Worm (Caenorhabditis elegans) whole organism, L3 larva: ENCODE results near the gene W09H1.4.
A peak's percentile ranks its signal among the peaks of the same experiment; 100 is the strongest.

ENCODE experiments used
- R02D3.7 ChIP-seq: fragments of 150-350 bp; optimal IDR thresholded peaks from 2 replicates; lab custom pipeline; 2014; ENCODE audit warnings: missing biosample characterization, missing genetic modification characterization
- ZK546.5 ChIP-seq: sonication (generic microtip); optimal IDR thresholded peaks from 2 replicates; lab custom pipeline; 2017; ENCODE audit warnings: missing biosample characterization, missing genetic modification characterization
- aly-2 ChIP-seq: fragments of 150-350 bp; optimal IDR thresholded peaks from 2 replicates; lab custom pipeline; 2014; ENCODE audit warnings: missing biosample characterization, missing genetic modification characterization
- ama-1 ChIP-seq: fragments of 150-350 bp; optimal IDR thresholded peaks from 2 replicates; lab custom pipeline; 2018
- ceh-16 ChIP-seq: sonication (generic microtip); optimal IDR thresholded peaks from 2 replicates; lab custom pipeline; 2017; ENCODE audit warnings: missing biosample characterization, missing genetic modification characterization
- ceh-28 ChIP-seq: fragments of 150-350 bp; optimal IDR thresholded peaks from 2 replicates; lab custom pipeline; 2014; ENCODE audit warnings: missing biosample characterization, missing genetic modification reagents, missing genetic modification characterization
- ceh-82 ChIP-seq: fragments of 150-350 bp; optimal IDR thresholded peaks from 2 replicates; lab custom pipeline; 2014; ENCODE audit warnings: missing biosample characterization, missing genetic modification characterization
- ceh-9 ChIP-seq: sonication (generic microtip); optimal IDR thresholded peaks from 2 replicates; lab custom pipeline; 2018; ENCODE audit warnings: missing biosample characterization, missing genetic modification characterization
- daf-12 ChIP-seq: fragments of 150-350 bp; optimal IDR thresholded peaks from 2 replicates; lab custom pipeline; 2014; ENCODE audit warnings: missing biosample characterization, missing genetic modification reagents, missing genetic modification characterization
- egl-27 ChIP-seq: sonication (generic microtip); optimal IDR thresholded peaks from 4 replicates; lab custom pipeline; 2017; ENCODE audit warnings: missing biosample characterization, missing genetic modification reagents, missing genetic modification characterization
- egl-5 ChIP-seq: fragments of 150-350 bp; optimal IDR thresholded peaks from 2 replicates; lab custom pipeline; 2017; ENCODE audit warnings: missing biosample characterization, missing genetic modification reagents, missing genetic modification characterization, inconsistent platforms
- elt-1 ChIP-seq: fragments of 150-350 bp; optimal IDR thresholded peaks from 2 replicates; lab custom pipeline; 2014; ENCODE audit warnings: missing biosample characterization, missing genetic modification characterization
- elt-2 ChIP-seq: sonication (generic microtip); optimal IDR thresholded peaks from 2 replicates; lab custom pipeline; 2016; ENCODE audit warnings: missing genetic modification reagents, mild to moderate bottlenecking, missing genetic modification characterization, missing compliant biosample characterization
- elt-3 ChIP-seq, 3 experiments: fragments of 150-350 bp in 1 of 3; sonication (generic microtip) in 2 of 3; optimal IDR thresholded peaks; 2 replicates in 2 of 3; 4 replicates in 1 of 3; lab custom pipeline; 2014 to 2017; ENCODE audit warnings: missing biosample characterization in 3 of 3, missing genetic modification characterization in 3 of 3
- eor-1 ChIP-seq, 2 experiments: fragments of 150-350 bp; optimal IDR thresholded peaks; 2 replicates each; lab custom pipeline; 2014 to 2018; ENCODE audit warnings: missing biosample characterization in 2 of 2, missing genetic modification characterization in 2 of 2
- fkh-10 ChIP-seq: sonication (generic microtip); optimal IDR thresholded peaks from 2 replicates; lab custom pipeline; 2017; ENCODE audit warnings: missing biosample characterization, missing genetic modification reagents, missing genetic modification characterization
- fkh-2 ChIP-seq: fragments of 150-350 bp; optimal IDR thresholded peaks from 2 replicates; lab custom pipeline; 2014; ENCODE audit warnings: missing biosample characterization, missing genetic modification reagents, missing genetic modification characterization
- fos-1 ChIP-seq: fragments of 150-350 bp; optimal IDR thresholded peaks from 2 replicates; lab custom pipeline; 2014; ENCODE audit warnings: missing biosample characterization, missing genetic modification characterization
- hmg-11 ChIP-seq: sonication (generic microtip); optimal IDR thresholded peaks from 2 replicates; lab custom pipeline; 2016; ENCODE audit warnings: missing genetic modification characterization, missing compliant biosample characterization
- jun-1 ChIP-seq: fragments of 150-350 bp; optimal IDR thresholded peaks from 2 replicates; lab custom pipeline; 2014; ENCODE audit warnings: missing biosample characterization, missing genetic modification reagents, missing genetic modification characterization
- lin-15B ChIP-seq: fragments of 150-350 bp; optimal IDR thresholded peaks from 2 replicates; lab custom pipeline; 2014; ENCODE audit warnings: missing biosample characterization, missing genetic modification characterization
- lin-39 ChIP-seq: fragments of 150-350 bp; optimal IDR thresholded peaks from 2 replicates; lab custom pipeline; 2018; ENCODE audit warnings: missing biosample characterization, missing genetic modification reagents, missing genetic modification characterization
- mdl-1 ChIP-seq: fragments of 150-350 bp; optimal IDR thresholded peaks from 2 replicates; lab custom pipeline; 2014; ENCODE audit warnings: missing biosample characterization, missing genetic modification characterization
- mml-1 ChIP-seq: fragments of 150-350 bp; sonication (generic microtip); optimal IDR thresholded peaks from 3 replicates; lab custom pipeline; 2014; ENCODE audit warnings: missing biosample characterization, missing genetic modification characterization
- nfya-1 ChIP-seq: sonication (generic microtip); optimal IDR thresholded peaks from 2 replicates; lab custom pipeline; 2017; ENCODE audit warnings: missing genetic modification characterization, mild to moderate bottlenecking, missing compliant biosample characterization, antibody characterized with exemption, moderate library complexity; ENCODE audit not compliant: insufficient read depth
- nhr-11 ChIP-seq: fragments of 150-350 bp; optimal IDR thresholded peaks from 2 replicates; lab custom pipeline; 2014; ENCODE audit warnings: missing biosample characterization, missing genetic modification characterization
- nhr-12 ChIP-seq: fragments of 150-350 bp; optimal IDR thresholded peaks from 2 replicates; lab custom pipeline; 2014; ENCODE audit warnings: missing biosample characterization, missing genetic modification characterization
- nhr-23 ChIP-seq: fragments of 150-350 bp; optimal IDR thresholded peaks from 2 replicates; lab custom pipeline; 2014; ENCODE audit warnings: missing biosample characterization, missing genetic modification reagents, missing genetic modification characterization
- nhr-237 ChIP-seq: fragments of 150-350 bp; optimal IDR thresholded peaks from 2 replicates; lab custom pipeline; 2014; ENCODE audit warnings: missing biosample characterization, missing genetic modification characterization
- nhr-25 ChIP-seq: sonication (generic microtip); optimal IDR thresholded peaks from 2 replicates; lab custom pipeline; 2017; ENCODE audit warnings: missing biosample characterization, missing genetic modification characterization
- nhr-28 ChIP-seq: fragments of 150-350 bp; optimal IDR thresholded peaks from 2 replicates; lab custom pipeline; 2014; ENCODE audit warnings: missing biosample characterization, missing genetic modification characterization
- nhr-43 ChIP-seq: sonication (generic microtip); optimal IDR thresholded peaks from 2 replicates; lab custom pipeline; 2016; ENCODE audit warnings: mild to moderate bottlenecking, missing genetic modification characterization, missing compliant biosample characterization; ENCODE audit not compliant: poor library complexity, severe bottlenecking
- nhr-67 ChIP-seq: fragments of 150-350 bp; optimal IDR thresholded peaks from 2 replicates; lab custom pipeline; 2014; ENCODE audit warnings: missing biosample characterization, missing genetic modification characterization
- nhr-76 ChIP-seq: fragments of 150-350 bp; sonication (generic microtip); optimal IDR thresholded peaks from 5 replicates; lab custom pipeline; 2014; ENCODE audit warnings: missing biosample characterization, missing genetic modification characterization
- nhr-77 ChIP-seq: fragments of 150-350 bp; optimal IDR thresholded peaks from 2 replicates; lab custom pipeline; 2014; ENCODE audit warnings: missing biosample characterization, missing genetic modification characterization
- pha-4 ChIP-seq: fragments of 150-350 bp; optimal IDR thresholded peaks from 2 replicates; lab custom pipeline; 2014; ENCODE audit warnings: missing biosample characterization, missing genetic modification reagents, missing genetic modification characterization
- pqm-1 ChIP-seq: fragments of 150-350 bp; optimal IDR thresholded peaks from 2 replicates; lab custom pipeline; 2017; ENCODE audit warnings: missing biosample characterization, missing genetic modification characterization, inconsistent platforms
- sea-2 ChIP-seq: fragments of 150-350 bp; sonication (generic microtip); optimal IDR thresholded peaks from 4 replicates; lab custom pipeline; 2014; ENCODE audit warnings: missing biosample characterization, missing genetic modification reagents, missing genetic modification characterization
- skn-1 ChIP-seq: fragments of 150-350 bp; optimal IDR thresholded peaks from 2 replicates; lab custom pipeline; 2014; ENCODE audit warnings: missing biosample characterization, missing genetic modification characterization
- snpc-4 ChIP-seq: fragments of 150-350 bp; optimal IDR thresholded peaks from 2 replicates; lab custom pipeline; 2014; ENCODE audit warnings: missing biosample characterization, missing genetic modification characterization
- tbx-2 ChIP-seq: sonication (generic microtip); optimal IDR thresholded peaks from 2 replicates; lab custom pipeline; 2016; ENCODE audit warnings: mild to moderate bottlenecking, missing genetic modification characterization, missing compliant biosample characterization
- unc-39 ChIP-seq: sonication (generic microtip); optimal IDR thresholded peaks from 4 replicates; lab custom pipeline; 2017; ENCODE audit warnings: missing biosample characterization, missing genetic modification characterization
- unc-62 ChIP-seq: fragments of 150-350 bp; sonication (generic microtip); optimal IDR thresholded peaks from 4 replicates; lab custom pipeline; 2014; ENCODE audit warnings: missing biosample characterization, missing genetic modification reagents, missing genetic modification characterization
- zag-1 ChIP-seq: fragments of 150-350 bp; optimal IDR thresholded peaks from 2 replicates; lab custom pipeline; 2014; ENCODE audit warnings: missing biosample characterization, missing genetic modification characterization
- ztf-11 ChIP-seq: fragments of 150-350 bp; optimal IDR thresholded peaks from 2 replicates; lab custom pipeline; 2014; ENCODE audit warnings: missing biosample characterization, missing genetic modification characterization
- ztf-4 ChIP-seq: fragments of 150-350 bp; optimal IDR thresholded peaks from 2 replicates; lab custom pipeline; 2014; ENCODE audit warnings: missing biosample characterization, missing genetic modification characterization

W09H1.4 gene

ce11 chrII:13189363-13189762 is 6.0 kb downstream of the W09H1.4 start:
- TF ChIP-seq nhr-67 (tag; lab: Kevin White, UChicago) (no peak), nhr-12 (tag; lab: Kevin White, UChicago) (no peak), pha-4 (tag; lab: Kevin White, UChicago) (peak; percentile 79), nhr-25 (tag; lab: Kevin White, UChicago) (peak; percentile 61), eor-1 (tag; optimal IDR thresholded peaks at IDR 0.05; lab: Kevin White, UChicago) (no peak), nhr-76 (no peak), lin-39 (tag; lab: Kevin White, UChicago) (peak; percentile 86), jun-1 (no peak), nhr-23 (tag; lab: Kevin White, UChicago) (no peak), tbx-2 (tag; lab: Kevin White, UChicago) (no peak), hmg-11 (peak; percentile 35), snpc-4 (tag; lab: Kevin White, UChicago) (peak; percentile 8), lin-15B (peak; percentile 14), nhr-77 (no peak), unc-62 (peak; percentile 70), egl-5 (tag; lab: Kevin White, UChicago) (peak; percentile 7), nhr-237 (tag; lab: Kevin White, UChicago) (no peak)

ce11 chrII:13190412-13190811 is 7.1 kb downstream of the W09H1.4 start:
- TF ChIP-seq pqm-1 (tag; lab: Kevin White, UChicago), result peak; percentile 58
- TF ChIP-seq elt-3 (tag; optimal IDR thresholded peaks at IDR 0.05; lab: Kevin White, UChicago), result no peak
- TF ChIP-seq eor-1 (tag; optimal IDR thresholded peaks at IDR 0.05; lab: Kevin White, UChicago), result no peak
- TF ChIP-seq ceh-16 (tag; lab: Kevin White, UChicago), result no peak
- no peak for TF ChIP-seq nhr-11 (tag; lab: Kevin White, UChicago)
- TF ChIP-seq snpc-4 (tag; lab: Kevin White, UChicago), result no peak
- peak; percentile 37 for TF ChIP-seq pha-4 (tag; lab: Kevin White, UChicago)
- TF ChIP-seq elt-2, result peak; percentile 70

- no peak for TF ChIP-seq lin-15B
Observed at ce11 chrII:13193563-13194103, 10.3 kb downstream of the W09H1.4 start.

ce11 chrII:13195163-13195562 is 11.8 kb downstream of the W09H1.4 start, which contains the start of gene lec-1:
TSS of gene lec-1 (plus strand) at chrII:13195549.
- TF ChIP-seq ceh-28 (no peak), elt-1 (tag; lab: Kevin White, UChicago) (no peak), nhr-23 (tag; lab: Kevin White, UChicago) (peak; percentile 1), zag-1 (tag; lab: Kevin White, UChicago) (no peak), fkh-10 (GFP tag; lab: Kevin White, UChicago) (peak; percentile 35), nhr-77 (no peak), lin-39 (tag; lab: Kevin White, UChicago) (no peak), ceh-9 (tag; lab: Kevin White, UChicago) (no peak), nhr-43 (tag; lab: Kevin White, UChicago) (no peak), nhr-11 (tag; lab: Kevin White, UChicago) (no peak), elt-2 (peak; percentile 57), R02D3.7 (tag; lab: Kevin White, UChicago) (no peak), elt-3 (tag; optimal IDR thresholded peaks at IDR 0.05; lab: Kevin White, UChicago) (no peak), snpc-4 (tag; lab: Kevin White, UChicago) (peak; percentile 6), sea-2 (GFP tag; lab: Kevin White, UChicago) (no peak), aly-2 (tag; lab: Kevin White, UChicago) (no peak), egl-5 (tag; lab: Kevin White, UChicago) (peak; percentile 88), ama-1 (lab: Kevin White, UChicago) (peak; percentile 41), nhr-28 (tag; lab: Kevin White, UChicago) (no peak), fkh-2 (tag; lab: Kevin White, UChicago) (peak; percentile 52), egl-27 (tag; lab: Kevin White, UChicago) (no peak), unc-39 (tag; lab: Kevin White, UChicago) (no peak), ztf-4 (no peak), lin-15B (peak; percentile 12), nhr-12 (tag; lab: Kevin White, UChicago) (no peak), nhr-76 (no peak), eor-1 (tag; optimal IDR thresholded peaks at IDR 0.05; lab: Kevin White, UChicago) (no peak), ceh-82 (tag; lab: Kevin White, UChicago) (no peak), ZK546.5 (tag; lab: Kevin White, UChicago) (no peak), skn-1 (tag; lab: Kevin White, UChicago) (no peak), nfya-1 (peak; percentile 74), mdl-1 (no peak), nhr-237 (tag; lab: Kevin White, UChicago) (no peak), unc-62 (peak; percentile 3), daf-12 (tag; lab: Kevin White, UChicago) (no peak), fos-1 (no peak), ceh-16 (tag; lab: Kevin White, UChicago) (no peak), pha-4 (tag; lab: Kevin White, UChicago) (peak; percentile 98), ztf-11 (no peak), mml-1 (tag; lab: Kevin White, UChicago) (no peak)
